Fruit fly (Drosophila melanogaster): ENCODE data around the gene CG13398.

Gene CG13398

dm6 chr2L:8370364-8371326, 44.4 kb downstream of the CG13398 start, which contains the start of gene CG17292 (continued):
- TF ChIP-seq CG11695 (GFP tag; IDR thresholded peaks at IDR 0.05) = peak; percentile 48; the same call in 1 of the 3 replicates
- TF ChIP-seq nerfin-2 (GFP tag; IDR thresholded peaks at IDR 0.05; ENCODE audit: partially characterized antibody) = peak; percentile 83
- TF ChIP-seq Ets97D (GFP tag; optimal IDR thresholded peaks at IDR 0.05) = peak; percentile 36
- TF ChIP-seq CG1603 (tag; optimal IDR thresholded peaks at IDR 0.05) = peak; percentile 61
- no peak for TF ChIP-seq Elba2 (GFP tag; optimal IDR thresholded peaks at IDR 0.05)
- peak; percentile 31; the same call in 1 of the 2 replicates for TF ChIP-seq CG2129 (GFP tag; IDR thresholded peaks at IDR 0.05; ENCODE audit: partially characterized antibody)
- no peak for TF ChIP-seq croc (GFP tag; conservative IDR thresholded peaks at IDR 0.05)
- TF ChIP-seq Dbx (GFP tag; IDR thresholded peaks at IDR 0.05) = peak; percentile 82; the same call in 2 of the 3 replicates
- no peak for TF ChIP-seq Usf (GFP tag; optimal IDR thresholded peaks at IDR 0.05)
- no peak for TF ChIP-seq Abd-B (GFP tag; optimal IDR thresholded peaks at IDR 0.05)
- TF ChIP-seq luna (GFP tag; optimal IDR thresholded peaks at IDR 0.05) = no peak
- TF ChIP-seq CG9817 (tag; optimal IDR thresholded peaks at IDR 0.05) = peak; percentile 17
- peak; percentile 82 for TF ChIP-seq Rfx (GFP tag; IDR thresholded peaks at IDR 0.05)
- TF ChIP-seq CG5953 (GFP tag; IDR thresholded peaks at IDR 0.05) = peak; percentile 43; the same call in 1 of the 2 replicates
- TF ChIP-seq NfI (GFP tag; optimal IDR thresholded peaks at IDR 0.05) = peak; percentile 27
- TF ChIP-seq p53 (GFP tag; optimal IDR thresholded peaks at IDR 0.05) = no peak
- no peak for TF ChIP-seq CG17612 (GFP tag; IDR thresholded peaks at IDR 0.05)
- TF ChIP-seq D19B (GFP tag; optimal IDR thresholded peaks at IDR 0.05) = no peak
- peak; percentile 36 for TF ChIP-seq CG10147 (GFP tag; optimal IDR thresholded peaks at IDR 0.05)
- TF ChIP-seq ssp (GFP tag; IDR thresholded peaks at IDR 0.05) = peak; percentile 14; the same call in 1 of the 2 replicates
- TF ChIP-seq dimm (GFP tag; IDR thresholded peaks at IDR 0.05) = no peak
- no peak for TF ChIP-seq fd64A (GFP tag; optimal IDR thresholded peaks at IDR 0.05)
- TF ChIP-seq Vsx1 (GFP tag; optimal IDR thresholded peaks at IDR 0.05) = peak; percentile 62
- TF ChIP-seq CG17361 (GFP tag; IDR thresholded peaks at IDR 0.05) = no peak
- TF ChIP-seq Hmr (GFP tag; optimal IDR thresholded peaks at IDR 0.05) = peak; percentile 81
- peak; percentile 72 for TF ChIP-seq CG32532 (GFP tag; IDR thresholded peaks at IDR 0.05)
- TF ChIP-seq aop (GFP tag; IDR thresholded peaks at IDR 0.05) = no peak
- no peak for TF ChIP-seq CG7556 (GFP tag; optimal IDR thresholded peaks at IDR 0.05)
- TF ChIP-seq CG4360 (GFP tag; IDR thresholded peaks at IDR 0.05) = no peak
- no peak for TF ChIP-seq Stat92E (GFP tag; optimal IDR thresholded peaks at IDR 0.05)
- no peak for TF ChIP-seq tup (GFP tag; optimal IDR thresholded peaks at IDR 0.05)
- TF ChIP-seq hth (optimal IDR thresholded peaks at IDR 0.05) = no peak
- TF ChIP-seq exex (tag; optimal IDR thresholded peaks at IDR 0.05) = peak; percentile 94
- TF ChIP-seq CG9727 (GFP tag; optimal IDR thresholded peaks at IDR 0.05) = peak; percentile 45
- peak; percentile 9 for TF ChIP-seq CG4328 (GFP tag; optimal IDR thresholded peaks at IDR 0.05)
- TF ChIP-seq vvl (GFP tag; IDR thresholded peaks at IDR 0.05) = peak; percentile 92
- peak; percentile 43 for TF ChIP-seq Side (GFP tag; optimal IDR thresholded peaks at IDR 0.05)
- TF ChIP-seq so (GFP tag; IDR thresholded peaks at IDR 0.05) = peak; percentile 76; the same call in 2 of the 3 replicates
- TF ChIP-seq al (GFP tag; IDR thresholded peaks at IDR 0.05) = no peak
- no peak for TF ChIP-seq CG14050 (GFP tag; IDR thresholded peaks at IDR 0.05)
- no peak for TF ChIP-seq ash1 (GFP tag; optimal IDR thresholded peaks at IDR 0.05)
- TF ChIP-seq pnt (GFP tag; optimal IDR thresholded peaks at IDR 0.05) = no peak
- TF ChIP-seq Dek (tag; optimal IDR thresholded peaks at IDR 0.05) = peak; percentile 66
- TF ChIP-seq CG3847 (GFP tag; IDR thresholded peaks at IDR 0.05) = peak; percentile 61
- peak; percentile 10 for TF ChIP-seq CG6254 (GFP tag; optimal IDR thresholded peaks at IDR 0.05)
- TF ChIP-seq Dip2 (GFP tag; IDR thresholded peaks at IDR 0.05) = no peak
- TF ChIP-seq onecut (GFP tag; IDR thresholded peaks at IDR 0.05) = peak; percentile 54; the same call in 1 of the 2 replicates
- TF ChIP-seq CG42726 (GFP tag; IDR thresholded peaks at IDR 0.05; ENCODE audit: partially characterized antibody) = peak; percentile 74

All from whole organism, embryonic.